Worm (Caenorhabditis elegans) whole organism, late embryonic: Measurements from ENCODE around the gene pqn-42.

ENCODE experiments used
- C38D4.7 ChIP-seq: fragments of 200-800 bp; sonication (Bioruptor generic); optimal IDR thresholded peaks from 2 replicates; lab custom pipeline; 2018; ENCODE audit warnings: mild to moderate bottlenecking, missing genetic modification characterization, moderate library complexity, missing compliant biosample characterization
- F13H6.1 ChIP-seq: sonication (generic microtip); optimal IDR thresholded peaks from 2 replicates; lab custom pipeline; 2016; ENCODE audit warnings: missing genetic modification characterization, missing compliant biosample characterization
- K02D7.2 ChIP-seq: sonication (generic microtip); optimal IDR thresholded peaks from 2 replicates; lab custom pipeline; 2017; ENCODE audit warnings: mild to moderate bottlenecking, missing genetic modification characterization, missing compliant biosample characterization
- ahr-1 ChIP-seq: sonication (generic microtip); optimal IDR thresholded peaks from 2 replicates; lab custom pipeline; 2016; ENCODE audit warnings: missing genetic modification characterization, missing compliant biosample characterization
- ceh-14 ChIP-seq: sonication (generic microtip); optimal IDR thresholded peaks from 2 replicates; lab custom pipeline; 2016; ENCODE audit warnings: missing genotype, missing genetic modification characterization, missing compliant biosample characterization
- ceh-2 ChIP-seq: sonication (generic microtip); optimal IDR thresholded peaks from 2 replicates; lab custom pipeline; 2016; ENCODE audit warnings: missing genotype, missing genetic modification characterization, missing compliant biosample characterization
- ceh-22 ChIP-seq: sonication (generic microtip); optimal IDR thresholded peaks from 2 replicates; lab custom pipeline; 2017; ENCODE audit warnings: missing biosample characterization, missing genetic modification characterization
- ceh-24 ChIP-seq: sonication (generic microtip); optimal IDR thresholded peaks from 2 replicates; lab custom pipeline; 2016; ENCODE audit warnings: mild to moderate bottlenecking, missing genetic modification characterization, missing compliant biosample characterization
- ceh-30 ChIP-seq: fragments of 150-350 bp; optimal IDR thresholded peaks from 2 replicates; lab custom pipeline; 2014; ENCODE audit warnings: missing biosample characterization, missing genetic modification characterization
- ceh-31 ChIP-seq: sonication (generic microtip); optimal IDR thresholded peaks from 2 replicates; lab custom pipeline; 2016; ENCODE audit warnings: missing genetic modification characterization, missing compliant biosample characterization
- ceh-34 ChIP-seq: sonication (generic microtip); optimal IDR thresholded peaks from 2 replicates; lab custom pipeline; 2016; ENCODE audit warnings: mild to moderate bottlenecking, missing genetic modification characterization, missing compliant biosample characterization
- ceh-45 ChIP-seq: fragments of 200-800 bp; sonication (Bioruptor generic); IDR thresholded peaks from 2 replicates; pipeline ENCODE4 v1.3.6; 2022; ENCODE audit warnings: missing genetic modification reagents, missing genetic modification characterization, missing compliant biosample characterization
- elt-2 ChIP-seq: sonication (generic microtip); optimal IDR thresholded peaks from 2 replicates; lab custom pipeline; 2016; ENCODE audit warnings: missing genetic modification reagents, missing genetic modification characterization, missing compliant biosample characterization
- elt-4 ChIP-seq: sonication (generic microtip); optimal IDR thresholded peaks from 2 replicates; lab custom pipeline; 2016; ENCODE audit warnings: missing genetic modification characterization, missing compliant biosample characterization
- fax-1 ChIP-seq: sonication (generic microtip); optimal IDR thresholded peaks from 2 replicates; lab custom pipeline; 2016; ENCODE audit warnings: missing genotype, missing genetic modification characterization, missing compliant biosample characterization
- fkh-6 ChIP-seq: sonication (generic microtip); optimal IDR thresholded peaks from 2 replicates; lab custom pipeline; 2016; ENCODE audit warnings: missing genetic modification characterization, missing compliant biosample characterization
- gmeb-2 ChIP-seq: sonication (generic microtip); optimal IDR thresholded peaks from 2 replicates; lab custom pipeline; 2016; ENCODE audit warnings: missing genetic modification characterization, inconsistent platforms, missing compliant biosample characterization
- hlh-13 ChIP-seq: fragments of 200-800 bp; sonication (Bioruptor generic); optimal IDR thresholded peaks from 2 replicates; lab custom pipeline; 2018; ENCODE audit warnings: mild to moderate bottlenecking, missing genetic modification characterization, missing compliant biosample characterization
- hlh-15 ChIP-seq: sonication (generic microtip); optimal IDR thresholded peaks from 2 replicates; lab custom pipeline; 2016; ENCODE audit warnings: missing genetic modification characterization, missing compliant biosample characterization
- hlh-30 ChIP-seq: sonication (generic microtip); optimal IDR thresholded peaks from 2 replicates; lab custom pipeline; 2017; ENCODE audit warnings: antibody characterized with exemption, missing genetic modification characterization, missing compliant biosample characterization; ENCODE audit not compliant: insufficient read depth
- hlh-6 ChIP-seq: sonication (generic microtip); optimal IDR thresholded peaks from 2 replicates; lab custom pipeline; 2016; ENCODE audit warnings: missing genotype, missing genetic modification characterization, missing compliant biosample characterization
- lin-11 ChIP-seq: fragments of 200-800 bp; sonication (Bioruptor generic); optimal IDR thresholded peaks from 2 replicates; lab custom pipeline; 2018; ENCODE audit warnings: mild to moderate bottlenecking, missing genetic modification characterization, missing compliant biosample characterization
- nfya-1 ChIP-seq: sonication (generic microtip); optimal IDR thresholded peaks from 2 replicates; lab custom pipeline; 2017; ENCODE audit warnings: missing genetic modification characterization, mild to moderate bottlenecking, missing compliant biosample characterization, antibody characterized with exemption, moderate library complexity
- pag-3 ChIP-seq: sonication (generic microtip); optimal IDR thresholded peaks from 2 replicates; lab custom pipeline; 2016; ENCODE audit warnings: missing compliant biosample characterization, missing genetic modification characterization, borderline replicate concordance
- ref-2 ChIP-seq: sonication (generic microtip); optimal IDR thresholded peaks from 2 replicates; lab custom pipeline; 2016; ENCODE audit warnings: missing genetic modification characterization, missing compliant biosample characterization
- sox-4 ChIP-seq: sonication (generic microtip); optimal IDR thresholded peaks from 2 replicates; lab custom pipeline; 2017; ENCODE audit warnings: mild to moderate bottlenecking, missing genetic modification characterization, inconsistent platforms, missing compliant biosample characterization
- syd-9 ChIP-seq: sonication (generic microtip); optimal IDR thresholded peaks from 2 replicates; lab custom pipeline; 2016; ENCODE audit warnings: mild to moderate bottlenecking, missing genetic modification characterization, moderate library complexity, missing compliant biosample characterization
- unc-42 ChIP-seq: sonication (generic microtip); optimal IDR thresholded peaks from 2 replicates; lab custom pipeline; 2016; ENCODE audit warnings: missing genotype, missing genetic modification characterization, missing compliant biosample characterization

pqn-42 gene

DNA sequence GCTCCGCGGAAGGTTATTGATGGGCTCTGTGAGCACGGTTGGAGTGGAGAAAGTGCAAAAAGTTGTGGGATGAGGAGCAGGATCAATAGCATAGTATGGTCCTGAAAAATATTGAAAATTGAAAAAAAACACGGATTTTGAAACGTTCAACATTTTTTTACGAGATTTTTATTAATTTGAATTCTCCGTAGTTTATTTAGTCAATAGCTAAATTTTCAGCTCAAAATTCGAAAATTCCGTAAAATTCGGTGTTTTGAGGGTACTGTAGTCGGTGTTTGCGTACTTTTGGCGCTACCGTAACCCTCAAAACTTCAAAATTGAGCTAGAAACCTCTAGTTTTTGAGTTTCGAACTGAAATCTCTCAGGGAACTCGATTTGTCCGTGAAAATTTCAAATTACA, at the start of gene pqn-42:
Gene pqn-42, minus strand, starts transcription at position 101 of the 400 bp plus-strand sequence.
- no peak for TF ChIP-seq unc-42 (tag; lab: Kevin White, UChicago)
- TF ChIP-seq gmeb-2 (tag; lab: Kevin White, UChicago), result no peak
- no peak for TF ChIP-seq syd-9 (tag; lab: Kevin White, UChicago)
- no peak for TF ChIP-seq fax-1 (tag; lab: Kevin White, UChicago)
- TF ChIP-seq fkh-6, result no peak
- TF ChIP-seq ceh-24 (tag; lab: Kevin White, UChicago), result no peak
- no peak for TF ChIP-seq ceh-22 (tag; lab: Kevin White, UChicago)
- no peak for TF ChIP-seq C38D4.7
- TF ChIP-seq ceh-34 (tag; lab: Kevin White, UChicago), result no peak
- TF ChIP-seq elt-4 (tag; lab: Kevin White, UChicago), result no peak
- TF ChIP-seq K02D7.2 (tag; lab: Kevin White, UChicago), result no peak
- TF ChIP-seq pag-3 (tag; lab: Kevin White, UChicago), result no peak
- TF ChIP-seq lin-11 (tag; lab: Kevin White, UChicago), result no peak

DNA sequence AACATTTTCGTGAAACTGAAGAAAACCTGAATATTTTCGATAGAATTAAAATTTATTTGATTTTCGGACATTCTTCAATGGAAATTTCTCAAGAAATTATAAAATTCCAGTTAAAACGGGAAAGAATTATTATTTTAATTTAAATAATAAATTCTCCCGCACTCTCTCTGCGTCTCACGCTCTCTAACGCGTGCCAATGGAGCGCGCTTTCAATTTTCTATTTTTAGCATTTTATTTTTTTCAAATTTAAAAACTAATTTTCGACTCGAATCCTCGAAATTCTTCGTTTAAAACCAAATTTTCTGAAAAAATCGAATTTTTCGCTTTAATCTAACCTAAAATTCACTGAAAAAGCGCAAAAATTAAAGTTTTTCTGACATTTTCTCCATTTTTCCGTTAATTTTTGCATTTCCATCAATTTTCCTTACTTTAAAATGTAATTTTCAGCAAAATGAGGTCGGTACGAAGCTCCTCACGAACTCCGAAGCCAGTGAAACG, 45.7 kb upstream of the pqn-42 start, which contains the start of gene gbas-1:
Gene gbas-1, plus strand, starts transcription at position 448 of the 498 bp plus-strand sequence.
- TF ChIP-seq ceh-2 (tag; lab: Kevin White, UChicago) (no peak), nfya-1 (tag; lab: Kevin White, UChicago) (peak; percentile 16)

DNA sequence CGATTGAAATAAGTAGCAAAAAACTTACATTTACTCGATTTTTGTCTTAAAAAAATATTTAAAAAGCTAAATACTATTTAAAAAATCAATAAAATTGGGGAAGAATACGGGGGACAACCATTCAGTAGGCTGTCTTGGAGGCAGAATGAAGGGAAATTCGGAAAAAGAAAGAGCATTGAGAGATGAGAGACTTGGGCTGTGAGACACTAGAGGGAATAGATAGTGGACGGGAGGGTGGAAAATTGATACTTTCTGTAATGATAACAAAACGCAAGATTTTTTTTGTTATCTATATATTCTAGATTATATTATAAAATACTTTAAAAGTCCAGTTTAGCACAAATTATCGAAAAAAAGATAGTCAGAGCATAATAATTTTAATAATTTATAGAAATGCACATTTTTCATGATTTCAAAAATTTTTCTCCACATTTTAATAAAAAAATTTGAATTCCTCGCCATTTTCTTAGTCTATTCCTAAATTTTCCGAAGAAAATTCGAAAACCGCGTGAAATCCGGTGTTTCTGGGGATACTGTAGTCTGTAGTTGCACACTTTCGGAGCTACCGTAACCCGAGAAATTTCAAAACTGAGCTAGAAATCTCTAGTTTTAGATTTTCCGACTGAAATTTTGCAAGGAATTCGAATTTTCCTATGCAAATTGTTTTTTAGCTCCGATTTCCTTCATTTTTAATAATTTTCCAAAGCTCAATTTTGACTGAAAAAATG, 45.1 kb upstream of the pqn-42 start:
- TF ChIP-seq ceh-14 (tag; lab: Kevin White, UChicago), result no peak
- TF ChIP-seq elt-2 (tag; lab: Kevin White, UChicago), result peak; percentile 84

DNA sequence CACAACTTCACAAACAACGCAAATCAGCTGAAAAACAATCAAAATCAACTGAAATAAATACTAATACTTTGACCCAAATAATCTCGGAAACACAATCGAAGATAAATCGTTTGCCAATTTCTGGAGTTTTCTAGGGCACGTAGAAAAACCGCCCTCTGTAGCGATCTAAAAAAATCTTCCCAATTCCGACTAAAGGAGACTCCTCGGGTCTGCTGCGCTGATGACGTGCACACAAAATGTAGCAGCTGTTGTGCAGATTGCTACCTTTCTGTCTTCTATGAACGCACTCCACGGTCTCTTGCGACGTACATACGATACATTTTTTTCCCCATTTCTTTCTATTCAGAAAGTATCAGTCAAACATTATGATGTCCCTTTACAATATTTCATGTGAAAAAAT, 29.6 kb upstream of the pqn-42 start, which contains the start of gene F53G2.1:
Gene F53G2.1, plus strand, starts transcription at position 301 of the 400 bp plus-strand sequence.
- TF ChIP-seq hlh-30 (tag; lab: Kevin White, UChicago), result no peak

DNA sequence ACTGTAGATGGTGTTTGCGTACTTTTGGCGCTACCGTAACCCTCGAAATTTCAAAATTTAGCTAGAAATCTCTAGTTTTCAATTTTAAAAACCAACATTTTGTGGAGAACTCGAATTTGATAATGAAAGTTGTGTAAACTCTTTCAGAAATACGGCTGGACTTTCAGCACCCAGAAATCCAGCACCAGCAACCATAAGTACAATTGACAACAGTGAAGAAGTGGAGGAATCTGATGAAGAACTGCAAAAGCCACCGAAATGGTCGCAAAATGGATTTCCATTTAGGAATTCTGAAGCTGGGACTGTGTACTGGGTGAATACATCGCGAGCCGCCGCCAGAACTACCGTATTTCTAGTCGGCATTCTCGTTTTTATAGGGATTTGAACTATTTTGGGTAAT, 24.7 kb upstream of the pqn-42 start, which contains the start of gene F53G2.13:
Gene F53G2.13, plus strand, starts transcription at position 301 of the 400 bp plus-strand sequence.
- TF ChIP-seq F13H6.1 (tag; lab: Kevin White, UChicago) (no peak), hlh-30 (tag; lab: Kevin White, UChicago) (no peak), ceh-31 (tag; lab: Kevin White, UChicago) (no peak), unc-42 (tag; lab: Kevin White, UChicago) (no peak), hlh-6 (tag; lab: Kevin White, UChicago) (no peak), sox-4 (tag; lab: Kevin White, UChicago) (no peak), hlh-13 (GFP tag; lab: Kevin White, UChicago) (no peak), ahr-1 (tag; lab: Kevin White, UChicago) (no peak), ceh-30 (no peak), hlh-15 (tag; lab: Kevin White, UChicago) (no peak)

DNA sequence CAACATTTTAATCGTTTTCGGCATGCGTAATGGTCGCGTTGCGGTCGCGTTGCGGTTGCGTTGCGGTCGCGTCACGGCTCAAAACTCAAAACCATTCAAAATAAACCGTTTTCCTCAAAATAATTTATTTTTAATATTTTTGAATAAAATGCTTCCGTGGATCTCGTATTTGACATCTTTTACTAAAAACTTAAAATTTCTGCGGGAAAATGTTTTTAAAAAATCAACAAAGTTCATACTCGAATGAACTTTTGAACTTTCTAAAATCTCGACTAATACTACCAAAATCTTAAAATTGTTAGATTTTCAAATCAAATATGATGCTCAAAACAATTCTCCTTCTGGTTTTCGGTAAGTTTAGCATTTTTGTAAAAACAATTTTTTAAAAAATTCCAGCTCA, 22.8 kb upstream of the pqn-42 start, which contains the start of gene F53G2.2:
Gene F53G2.2, plus strand, starts transcription at position 301 of the 400 bp plus-strand sequence.
- TF ChIP-seq ceh-45 (GFP tag; lab: Robert Waterston, UW) (no peak), K02D7.2 (tag; lab: Kevin White, UChicago) (no peak), hlh-30 (tag; lab: Kevin White, UChicago) (no peak), ref-2 (tag; lab: Kevin White, UChicago) (no peak), hlh-15 (tag; lab: Kevin White, UChicago) (no peak)
- TF ChIP-seq, all 69 proteins: peak for 0
